Worm (Caenorhabditis elegans) whole organism, young adult: ENCODE data around the gene spop-1.

Source experiments
- B0336.3 ChIP-seq: fragments of 200-800 bp; sonication (Bioruptor generic); IDR thresholded peaks from 2 replicates; pipeline ENCODE4 v1.3.6; 2022; ENCODE audit warnings: missing genetic modification characterization, missing compliant biosample characterization
- C17E4.6 ChIP-seq: fragments of 200-800 bp; sonication (Bioruptor generic); IDR thresholded peaks from 2 replicates; pipeline ENCODE4 v1.3.6; 2022; ENCODE audit warnings: missing genetic modification reagents, missing genetic modification characterization, missing compliant biosample characterization
- F22D6.2 ChIP-seq: sonication (generic microtip); optimal IDR thresholded peaks from 2 replicates; lab custom pipeline; 2016; ENCODE audit warnings: mild to moderate bottlenecking, missing genetic modification characterization, missing compliant biosample characterization
- F33H1.4 ChIP-seq: fragments of 200-800 bp; sonication (Bioruptor generic); IDR thresholded peaks from 2 replicates; pipeline ENCODE4 v1.3.6; 2022; ENCODE audit warnings: missing genetic modification reagents, missing genetic modification characterization, missing compliant biosample characterization
- F49E8.2 ChIP-seq: sonication (generic microtip); optimal IDR thresholded peaks from 3 replicates; lab custom pipeline; 2017; ENCODE audit warnings: missing genetic modification characterization, mild to moderate bottlenecking, missing compliant biosample characterization, antibody characterized with exemption, moderate library complexity; ENCODE audit not compliant: insufficient read depth
- F55B11.4 ChIP-seq: sonication (generic microtip); optimal IDR thresholded peaks from 2 replicates; lab custom pipeline; 2016; ENCODE audit warnings: missing compliant biosample characterization, missing genetic modification characterization, borderline replicate concordance; ENCODE audit not compliant: insufficient read depth
- F57C9.4 ChIP-seq: sonication (generic microtip); optimal IDR thresholded peaks from 2 replicates; lab custom pipeline; 2017; ENCODE audit warnings: mild to moderate bottlenecking, missing genetic modification characterization, missing compliant biosample characterization
- Y56A3A.18 ChIP-seq: fragments of 200-800 bp; sonication (Bioruptor generic); IDR thresholded peaks from 2 replicates; pipeline ENCODE4 v1.3.6; 2022; ENCODE audit warnings: missing genetic modification reagents, missing genetic modification characterization, missing compliant biosample characterization
- Y67H2A.10 ChIP-seq: fragments of 200-800 bp; sonication (Bioruptor generic); conservative IDR thresholded peaks from 2 replicates; pipeline ENCODE4 v1.3.6; 2022; ENCODE audit warnings: missing genetic modification reagents, missing genetic modification characterization, missing compliant biosample characterization
- Y79H2A.3 ChIP-seq: fragments of 200-800 bp; sonication (Bioruptor generic); conservative IDR thresholded peaks from 2 replicates; pipeline ENCODE4 v1.3.6; 2022; ENCODE audit warnings: missing genetic modification reagents, missing genetic modification characterization, missing compliant biosample characterization
- Y95B8A.8 ChIP-seq: fragments of 200-800 bp; sonication (Bioruptor generic); IDR thresholded peaks from 2 replicates; pipeline ENCODE4 v1.3.6; 2022; ENCODE audit warnings: missing genetic modification reagents, missing genetic modification characterization, missing compliant biosample characterization
- aptf-2 ChIP-seq: fragments of 200-800 bp; sonication (Bioruptor generic); conservative IDR thresholded peaks from 2 replicates; pipeline ENCODE4 v1.3.6; 2022; ENCODE audit warnings: missing genetic modification reagents, missing genetic modification characterization, missing compliant biosample characterization
- athp-1 ChIP-seq: sonication (generic microtip); optimal IDR thresholded peaks from 2 replicates; lab custom pipeline; 2017; ENCODE audit warnings: mild to moderate bottlenecking, missing genetic modification characterization, missing compliant biosample characterization
- cebp-1 ChIP-seq, 2 experiments: fragments of 200-800 bp in 1 of 2; sonication (Bioruptor generic) in 1 of 2; sonication (generic microtip) in 1 of 2; IDR thresholded peaks in 1 of 2; optimal IDR thresholded peaks in 1 of 2; 2 replicates each; pipeline versions ENCODE4 v1.3.6 to Lab custom; 2017 to 2022; ENCODE audit warnings: missing compliant biosample characterization in 2 of 2, missing genetic modification characterization in 2 of 2, mild to moderate bottlenecking in 1 of 2, missing genetic modification reagents in 1 of 2, moderate library complexity in 1 of 2
- ceh-79 ChIP-seq: sonication (generic microtip); optimal IDR thresholded peaks from 2 replicates; lab custom pipeline; 2017; ENCODE audit warnings: mild to moderate bottlenecking, missing genetic modification characterization, missing compliant biosample characterization
- die-1 ChIP-seq: sonication (generic microtip); optimal IDR thresholded peaks from 2 replicates; lab custom pipeline; 2016; ENCODE audit warnings: missing genotype, mild to moderate bottlenecking, missing genetic modification characterization, missing compliant biosample characterization
- dpff-1 ChIP-seq: sonication (generic microtip); optimal IDR thresholded peaks from 2 replicates; lab custom pipeline; 2017; ENCODE audit warnings: mild to moderate bottlenecking, missing genetic modification characterization, missing compliant biosample characterization
- dpl-1 ChIP-seq: fragments of 150-350 bp; optimal IDR thresholded peaks from 2 replicates; lab custom pipeline; 2014; ENCODE audit warnings: missing biosample characterization, missing genetic modification reagents, missing genetic modification characterization
- efl-1 ChIP-seq: fragments of 150-350 bp; optimal IDR thresholded peaks from 2 replicates; lab custom pipeline; 2014; ENCODE audit warnings: missing biosample characterization, missing genetic modification reagents, missing genetic modification characterization
- egl-44 ChIP-seq: fragments of 200-800 bp; sonication (Bioruptor generic); IDR thresholded peaks from 2 replicates; pipeline ENCODE4 v1.3.6; 2022; ENCODE audit warnings: missing genetic modification reagents, missing genetic modification characterization, missing compliant biosample characterization
- ekl-4 ChIP-seq: fragments of 200-800 bp; sonication (Bioruptor generic); IDR thresholded peaks from 2 replicates; pipeline ENCODE4 v1.3.6; 2022; ENCODE audit warnings: missing genetic modification reagents, missing genetic modification characterization, missing compliant biosample characterization
- hlh-12 ChIP-seq: sonication (generic microtip); optimal IDR thresholded peaks from 2 replicates; lab custom pipeline; 2016; ENCODE audit warnings: missing genetic modification characterization, missing compliant biosample characterization
- hmg-1.2 ChIP-seq: fragments of 200-800 bp; sonication (Bioruptor generic); IDR thresholded peaks from 2 replicates; pipeline ENCODE4 v1.3.6; 2022; ENCODE audit warnings: missing genetic modification reagents, missing genetic modification characterization, missing compliant biosample characterization
- hmg-20 ChIP-seq: fragments of 200-800 bp; sonication (Bioruptor generic); IDR thresholded peaks from 2 replicates; pipeline ENCODE4 v1.3.6; 2022; ENCODE audit warnings: missing genetic modification reagents, missing genetic modification characterization, missing compliant biosample characterization
- lag-1 ChIP-seq: fragments of 200-800 bp; sonication (Bioruptor generic); IDR thresholded peaks from 2 replicates; pipeline ENCODE4 v1.3.6; 2022; ENCODE audit warnings: missing genetic modification reagents, missing genetic modification characterization, missing compliant biosample characterization
- lin-26 ChIP-seq: fragments of 200-800 bp; sonication (Bioruptor generic); IDR thresholded peaks from 2 replicates; pipeline ENCODE4 v1.3.6; 2022; ENCODE audit warnings: missing genetic modification reagents, missing genetic modification characterization, missing compliant biosample characterization
- lir-1 ChIP-seq: fragments of 200-800 bp; sonication (Bioruptor generic); conservative IDR thresholded peaks from 2 replicates; pipeline ENCODE4 v1.3.6; 2022; ENCODE audit warnings: missing genetic modification reagents, missing genetic modification characterization, missing compliant biosample characterization
- lsl-1 ChIP-seq: fragments of 200-800 bp; sonication (Bioruptor generic); optimal IDR thresholded peaks from 2 replicates; lab custom pipeline; 2018; ENCODE audit warnings: mild to moderate bottlenecking, missing genetic modification characterization, moderate library complexity, missing compliant biosample characterization
- madf-6 ChIP-seq: fragments of 200-800 bp; sonication (Bioruptor generic); IDR thresholded peaks from 2 replicates; pipeline ENCODE4 v1.3.6; 2022; ENCODE audit warnings: missing genetic modification reagents, missing genetic modification characterization, missing compliant biosample characterization
- madf-8 ChIP-seq: fragments of 200-800 bp; sonication (Bioruptor generic); conservative IDR thresholded peaks from 2 replicates; pipeline ENCODE4 v1.3.6; 2022; ENCODE audit warnings: missing genetic modification reagents, missing genetic modification characterization, missing compliant biosample characterization
- mes-4 ChIP-seq: sonication (generic microtip); optimal IDR thresholded peaks from 2 replicates; lab custom pipeline; 2016; ENCODE audit warnings: missing genotype, missing genetic modification characterization, missing compliant biosample characterization
- tlf-1 ChIP-seq: fragments of 200-800 bp; sonication (Bioruptor generic); optimal IDR thresholded peaks from 2 replicates; lab custom pipeline; 2018; ENCODE audit warnings: mild to moderate bottlenecking, missing genetic modification characterization, missing compliant biosample characterization
- zim-3 ChIP-seq: sonication (generic microtip); optimal IDR thresholded peaks from 2 replicates; lab custom pipeline; 2017; ENCODE audit warnings: mild to moderate bottlenecking, missing genetic modification characterization, moderate library complexity, missing compliant biosample characterization
- ztf-18 ChIP-seq: sonication (generic microtip); optimal IDR thresholded peaks from 2 replicates; lab custom pipeline; 2016; ENCODE audit warnings: missing genotype, mild to moderate bottlenecking, missing genetic modification characterization, missing compliant biosample characterization
- ztf-28 ChIP-seq: fragments of 200-800 bp; sonication (Bioruptor generic); IDR thresholded peaks from 2 replicates; pipeline ENCODE4 v1.3.6; 2022; ENCODE audit warnings: missing genetic modification reagents, missing genetic modification characterization, missing compliant biosample characterization

Gene spop-1

DNA sequence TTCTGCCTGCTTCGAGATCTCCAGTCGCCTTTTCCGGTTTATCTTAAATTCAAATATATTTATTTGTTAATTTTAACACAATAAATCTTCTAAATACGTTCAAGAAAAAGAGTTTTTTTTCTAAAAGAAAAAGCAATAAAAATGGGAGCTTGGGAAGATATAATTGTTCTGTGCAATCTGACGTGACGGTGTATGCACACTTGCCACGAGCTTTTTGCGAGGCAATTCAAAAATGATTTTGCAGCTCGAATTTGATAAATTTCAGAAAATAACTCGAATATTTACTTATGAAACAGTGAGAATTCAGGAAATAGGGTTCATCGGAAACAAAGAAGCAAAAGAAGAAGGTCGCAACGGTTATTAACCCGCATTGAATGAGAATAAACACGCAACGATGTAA lies 4.8 kb downstream of the spop-1 start (continued):
- 0 out of 2 replicates have a peak, but pooled peaks have one; percentile 18 for TF ChIP-seq F33H1.4 (GFP tag; lab: Robert Waterston, UW)
- TF ChIP-seq dpff-1 (tag; lab: Kevin White, UChicago), result no peak

ce11 chrIII:10090685-10091084 lies 7.2 kb downstream of the spop-1 start, which contains the start of gene gtf-2H2C:
Gene gtf-2H2C (minus strand): TSS chrIII:10090785.
- no peak for TF ChIP-seq F57C9.4
- TF ChIP-seq Y79H2A.3 (GFP tag; lab: Robert Waterston, UW), result 0 out of 2 replicates have a peak, but pooled peaks have one; percentile 27
- TF ChIP-seq B0336.3, result 0 out of 2 replicates have a peak, but pooled peaks have one; percentile 9
- no peak for TF ChIP-seq cebp-1 (GFP tag; IDR thresholded peaks at IDR 0.05; lab: Robert Waterston, UW)
- TF ChIP-seq cebp-1 (tag; optimal IDR thresholded peaks at IDR 0.05; lab: Kevin White, UChicago), result peak; percentile 18
- TF ChIP-seq madf-6, result peak; percentile 44; the same call in 1 of the 2 replicates
- no peak for TF ChIP-seq aptf-2 (GFP tag; lab: Robert Waterston, UW)

DNA sequence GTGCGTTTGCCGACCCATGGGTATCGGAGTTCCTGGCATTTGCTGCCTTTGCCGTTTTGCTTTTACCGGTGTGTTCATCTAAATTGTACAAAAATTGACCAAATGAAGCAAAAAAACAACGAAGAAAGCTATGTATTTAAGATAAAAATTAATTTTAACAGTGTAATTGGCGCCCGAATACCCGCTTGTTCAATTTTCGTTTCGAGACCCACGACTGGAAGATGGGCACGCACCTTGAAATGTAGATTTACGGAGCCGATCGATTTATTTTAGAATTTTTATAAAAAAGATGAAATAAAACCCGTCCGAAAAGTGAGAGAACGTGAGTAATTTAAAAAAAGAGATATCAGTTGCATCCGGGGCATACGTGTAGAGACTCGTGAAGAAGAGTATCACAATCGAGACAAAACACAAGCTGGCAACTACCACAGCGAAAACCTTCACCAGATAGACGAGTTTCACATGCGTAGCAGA lies 9.3 kb downstream of the spop-1 start, which contains the start of gene hal-2:
hal-2 (minus strand) TSS at position 424 of the 474 bp plus-strand sequence.
- no peak for TF ChIP-seq aptf-2 (GFP tag; lab: Robert Waterston, UW)
- TF ChIP-seq lsl-1 (GFP tag; lab: Kevin White, UChicago), result peak; percentile 36
- 0 out of 2 replicates have a peak, but pooled peaks have one; percentile 7 for TF ChIP-seq madf-8 (GFP tag; lab: Robert Waterston, UW)
- TF ChIP-seq F33H1.4 (GFP tag; lab: Robert Waterston, UW), result peak; percentile 73
- peak; percentile 33; the same call in 1 of the 2 replicates for TF ChIP-seq madf-6
- TF ChIP-seq hlh-12, result no peak
- peak; percentile 71 for TF ChIP-seq efl-1 (GFP tag; lab: Kevin White, UChicago)

ce11 chrIII:10085983-10086382 lies 11.9 kb downstream of the spop-1 start, which contains the start of gene T16H12.2:
Gene T16H12.2 (plus strand): TSS chrIII:10086283.
- TF ChIP-seq ekl-4 (no peak), F22D6.2 (no peak)

ce11 chrIII:10085574-10085973 lies 12.3 kb downstream of the spop-1 start:
- TF ChIP-seq hmg-20 (no peak), ztf-28 (GFP tag; lab: Robert Waterston, UW) (0 out of 2 replicates have a peak, but pooled peaks have one; percentile 21)

ce11 chrIII:10085103-10085502 lies 12.8 kb downstream of the spop-1 start, which contains the start of gene T16H12.13:
Gene T16H12.13 (plus strand): TSS chrIII:10085403.
- no peak for TF ChIP-seq aptf-2 (GFP tag; lab: Robert Waterston, UW)
- TF ChIP-seq dpl-1, result no peak
- no peak for TF ChIP-seq F22D6.2
- no peak for TF ChIP-seq die-1 (tag; lab: Kevin White, UChicago)
- TF ChIP-seq Y56A3A.18 (GFP tag; lab: Robert Waterston, UW), result no peak
- no peak for TF ChIP-seq ceh-79 (tag; lab: Kevin White, UChicago)
- TF ChIP-seq athp-1 (tag; lab: Kevin White, UChicago), result no peak
- TF ChIP-seq F49E8.2, result no peak

ce11 chrIII:10083242-10083641 lies 14.6 kb downstream of the spop-1 start, which contains the start of gene T16H12.3:
Gene T16H12.3 (minus strand): TSS chrIII:10083292.
- no peak for TF ChIP-seq aptf-2 (GFP tag; lab: Robert Waterston, UW)
- TF ChIP-seq F33H1.4 (GFP tag; lab: Robert Waterston, UW), result peak; percentile 64
- no peak for TF ChIP-seq hmg-1.2 (GFP tag; lab: Robert Waterston, UW)
- no peak for TF ChIP-seq Y79H2A.3 (GFP tag; lab: Robert Waterston, UW)
- TF ChIP-seq zim-3 (tag; lab: Kevin White, UChicago), result no peak
- TF ChIP-seq tlf-1 (GFP tag; lab: Kevin White, UChicago), result no peak
- TF ChIP-seq efl-1 (GFP tag; lab: Kevin White, UChicago), result no peak
- no peak for TF ChIP-seq lin-26 (GFP tag; lab: Robert Waterston, UW)
- no peak for TF ChIP-seq C17E4.6 (GFP tag; lab: Robert Waterston, UW)
- TF ChIP-seq Y67H2A.10 (GFP tag; lab: Robert Waterston, UW), result no peak
- no peak for TF ChIP-seq egl-44 (GFP tag; lab: Robert Waterston, UW)
- TF ChIP-seq mes-4 (tag; lab: Kevin White, UChicago), result no peak
- no peak for TF ChIP-seq Y95B8A.8 (GFP tag; lab: Robert Waterston, UW)
- TF ChIP-seq lir-1 (GFP tag; lab: Robert Waterston, UW), result no peak
- TF ChIP-seq lag-1, result no peak
- peak; percentile 67 for TF ChIP-seq lsl-1 (GFP tag; lab: Kevin White, UChicago)
- TF ChIP-seq madf-6, result peak; percentile 38; the same call in 1 of the 2 replicates
- TF ChIP-seq F55B11.4 (tag; lab: Kevin White, UChicago), result no peak
- no peak for TF ChIP-seq ztf-18 (tag; lab: Kevin White, UChicago)
